Worm (Caenorhabditis elegans) whole organism, L4/young adult: ENCODE measurements around the gene rha-1.

ENCODE experiments used
- W03F9.2 ChIP-seq: fragments of 150-350 bp; optimal IDR thresholded peaks from 2 replicates; lab custom pipeline; 2014; ENCODE audit warnings: missing biosample characterization, missing genetic modification characterization
- dao-5 ChIP-seq: sonication (generic microtip); optimal IDR thresholded peaks from 2 replicates; lab custom pipeline; 2016; ENCODE audit warnings: missing genotype, missing genetic modification characterization, moderate library complexity, missing compliant biosample characterization
- him-1 ChIP-seq: sonication (generic microtip); optimal IDR thresholded peaks from 2 replicates; lab custom pipeline; 2016; ENCODE audit warnings: missing genotype, missing genetic modification reagents, missing genetic modification characterization, missing compliant biosample characterization

DNA sequence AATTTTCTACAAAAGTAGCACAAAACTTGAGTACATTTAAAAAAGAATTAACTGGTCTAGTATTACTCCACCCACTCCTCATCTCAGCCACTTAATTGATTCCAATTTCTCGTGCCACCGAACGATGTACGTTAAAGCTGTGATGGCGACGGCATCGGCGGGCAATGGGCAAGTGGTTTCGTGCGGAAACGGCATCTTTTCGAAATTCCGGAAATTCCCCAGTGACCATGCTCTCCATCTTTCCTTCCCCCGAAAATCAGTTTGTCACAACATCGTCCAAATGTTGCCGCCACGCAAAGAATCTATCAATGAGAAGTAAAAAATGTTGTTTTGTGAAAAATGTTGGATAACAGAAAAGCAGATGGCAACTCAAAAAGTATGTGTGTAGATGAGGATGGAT, 50.5 kb downstream of the rha-1 start:
- TF ChIP-seq him-1 (no peak), dao-5 (tag; lab: Kevin White, UChicago) (no peak), W03F9.2 (tag; lab: Kevin White, UChicago) (no peak)
